Fruit fly (Drosophila melanogaster): Measurements from ENCODE around the gene CG4151.
A peak's percentile ranks its signal among the peaks of the same experiment; 100 is the strongest.

Gene CG4151

DNA sequence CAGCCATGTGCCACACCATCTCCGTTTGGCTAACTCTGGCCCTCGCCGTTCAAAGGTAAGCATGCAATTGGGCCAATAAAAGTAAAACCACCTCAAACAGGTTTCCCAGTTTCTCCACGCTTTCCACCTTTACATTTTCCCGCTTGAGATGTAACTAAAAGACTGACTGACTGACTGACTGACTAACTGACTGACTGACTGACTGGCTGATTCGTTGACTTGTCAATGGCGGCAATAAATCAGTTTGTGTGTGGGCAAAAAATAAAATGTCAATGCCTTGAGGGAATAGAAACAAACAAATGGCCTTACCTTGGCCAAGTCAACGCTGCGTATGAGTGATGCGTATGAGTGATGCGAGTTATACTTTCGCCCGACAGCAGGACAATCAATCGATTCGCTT, 13.9 kb upstream of the CG4151 start:
- no peak for TF ChIP-seq p53 (GFP tag; optimal IDR thresholded peaks at IDR 0.05)
- no peak for TF ChIP-seq CG32772 (GFP tag; IDR thresholded peaks at IDR 0.05)
- TF ChIP-seq CG8281 (tag; optimal IDR thresholded peaks at IDR 0.05): peak; percentile 91
- no peak for TF ChIP-seq CG4404 (GFP tag; IDR thresholded peaks at IDR 0.05)
- no peak for TF ChIP-seq bowl (GFP tag; IDR thresholded peaks at IDR 0.05)
- TF ChIP-seq fd3F (GFP tag; optimal IDR thresholded peaks at IDR 0.05): no peak
- no peak for TF ChIP-seq CG9817 (tag; optimal IDR thresholded peaks at IDR 0.05)

DNA sequence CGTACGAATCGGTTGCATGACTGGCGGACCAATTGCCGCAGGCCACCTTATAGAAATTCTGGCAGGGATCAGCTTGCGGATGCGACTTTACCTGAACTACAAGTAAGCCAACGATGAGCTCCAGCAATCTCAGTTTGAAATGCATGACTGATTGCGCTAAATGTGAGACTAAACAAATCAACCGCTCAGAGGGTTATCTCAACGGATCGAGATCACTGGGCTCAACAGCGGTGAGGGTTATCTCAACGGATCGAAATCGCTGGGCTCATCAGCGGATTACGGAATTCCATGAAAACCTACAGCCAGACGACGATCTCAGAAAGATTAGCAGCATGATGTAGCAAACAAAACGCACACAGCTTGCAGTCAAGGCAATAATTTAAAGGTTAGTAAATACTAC, 5.4 kb upstream of the CG4151 start, which contains the start of gene frma:
TSS of gene frma (minus strand) at position 152 of the 400 bp plus-strand sequence.
- TF ChIP-seq grau (tag; optimal IDR thresholded peaks at IDR 0.05) (no peak), CG4730 (GFP tag; IDR thresholded peaks at IDR 0.05) (no peak), Xbp1 (GFP tag; optimal IDR thresholded peaks at IDR 0.05) (no peak), bab2 (GFP tag; optimal IDR thresholded peaks at IDR 0.05) (no peak), CG12659 (GFP tag; optimal IDR thresholded peaks at IDR 0.05) (no peak), da (GFP tag; optimal IDR thresholded peaks at IDR 0.05) (no peak), Jarid2 (GFP tag; optimal IDR thresholded peaks at IDR 0.05) (no peak), CG10321 (GFP tag; IDR thresholded peaks at IDR 0.05) (no peak), CG5953 (GFP tag; IDR thresholded peaks at IDR 0.05) (no peak), CG18011 (GFP tag; optimal IDR thresholded peaks at IDR 0.05) (no peak), slou (GFP tag; optimal IDR thresholded peaks at IDR 0.05) (no peak), CG5180 (GFP tag; optimal IDR thresholded peaks at IDR 0.05) (no peak), h (optimal IDR thresholded peaks at IDR 0.05) (no peak), hth (optimal IDR thresholded peaks at IDR 0.05) (no peak), bbx (GFP tag; IDR thresholded peaks at IDR 0.05; ENCODE audit: partially characterized antibody) (no peak), CG3065 (GFP tag; optimal IDR thresholded peaks at IDR 0.05) (no peak), Kr (GFP tag; optimal IDR thresholded peaks at IDR 0.05) (no peak), CG7271 (tag; optimal IDR thresholded peaks at IDR 0.05) (no peak), kah (GFP tag; optimal IDR thresholded peaks at IDR 0.05) (no peak)

DNA sequence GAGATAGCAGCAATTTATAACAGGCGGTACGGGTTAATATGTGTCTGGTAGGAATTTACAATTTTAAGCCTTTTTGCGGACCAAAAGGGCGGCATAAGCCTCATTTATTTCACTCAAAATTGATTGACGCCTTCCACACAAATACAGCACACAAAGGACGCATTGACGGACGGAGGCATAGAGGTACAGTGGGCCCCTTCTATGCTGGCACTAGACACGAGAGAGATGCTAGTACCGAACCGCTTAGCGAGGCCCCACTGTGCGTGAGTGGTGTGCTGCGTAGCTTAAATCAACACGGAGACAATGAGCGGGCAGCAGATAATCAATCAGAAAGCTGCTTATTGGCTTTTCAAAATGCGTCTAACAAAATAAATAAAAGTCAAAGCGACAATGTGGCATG, 4.5 kb upstream of the CG4151 start:
- TF ChIP-seq Mes4 (GFP tag; optimal IDR thresholded peaks at IDR 0.05): no peak
- TF ChIP-seq Ets65A (GFP tag): peak; percentile 59

DNA sequence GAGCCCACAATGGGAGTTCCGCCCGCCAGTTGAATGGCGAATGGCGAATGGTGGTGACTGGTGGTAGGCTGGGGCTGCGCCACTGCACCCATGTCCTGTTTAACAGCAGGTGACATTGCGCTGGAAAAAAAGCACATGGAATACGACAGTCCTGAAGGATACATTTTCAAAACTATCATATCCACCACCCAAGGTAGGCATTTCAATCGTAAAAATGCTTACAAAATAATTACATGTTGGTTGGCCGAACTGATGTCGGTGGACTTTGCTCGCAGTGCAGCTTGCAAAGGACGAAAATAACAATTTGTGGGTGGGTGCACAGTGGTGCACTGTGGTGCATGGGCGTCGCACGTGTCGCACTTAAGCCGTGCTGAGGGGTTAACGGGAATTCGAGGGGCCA, 2.6 kb downstream of the CG4151 start:
- peak; percentile 60; the same call in 1 of the 2 replicates for TF ChIP-seq Drgx (GFP tag; IDR thresholded peaks at IDR 0.05)
- TF ChIP-seq da (GFP tag; optimal IDR thresholded peaks at IDR 0.05): no peak

DNA sequence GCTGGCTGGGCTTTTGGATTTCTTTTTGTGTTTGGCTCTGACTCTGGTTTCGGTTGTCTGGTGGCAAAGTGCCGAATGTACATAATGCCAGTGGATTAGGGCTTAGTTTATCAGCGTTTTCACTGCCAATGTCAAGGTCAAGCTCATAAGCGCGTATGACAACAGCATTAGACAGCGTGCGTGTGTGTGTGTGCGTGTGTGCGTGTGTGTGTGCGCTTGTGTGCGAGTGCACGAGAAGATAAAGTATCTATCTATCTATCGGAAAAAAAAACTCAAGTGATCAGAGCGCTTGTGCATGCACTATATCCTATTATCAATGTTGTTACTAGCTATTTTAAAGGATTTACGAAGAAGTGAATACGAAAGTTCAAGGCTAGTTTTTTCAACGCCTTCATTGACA, 9.9 kb downstream of the CG4151 start:
- TF ChIP-seq amos (GFP tag; IDR thresholded peaks at IDR 0.05; ENCODE audit: partially characterized antibody) (no peak), run (tag; optimal IDR thresholded peaks at IDR 0.05) (no peak), Hr39 (optimal IDR thresholded peaks at IDR 0.05) (peak; percentile 95)

DNA sequence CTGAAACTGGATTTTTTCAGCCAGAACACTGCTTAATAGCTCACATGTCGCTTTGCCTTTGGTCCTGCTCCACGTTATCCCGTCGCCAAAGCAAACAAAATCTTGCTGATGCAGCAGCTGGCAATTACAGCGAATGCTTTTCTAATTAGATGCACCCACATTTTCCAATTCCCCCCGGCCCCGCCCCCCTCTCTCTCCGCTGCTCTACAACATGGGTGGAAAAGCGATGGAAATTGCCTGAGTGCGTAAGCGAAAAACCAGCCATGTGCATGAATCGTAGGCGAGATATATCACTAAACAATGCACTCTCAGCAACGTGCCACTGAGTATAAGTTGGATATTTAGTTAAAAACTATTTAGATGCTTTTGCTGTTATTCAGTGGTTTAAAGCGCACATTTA, 13.9 kb downstream of the CG4151 start:
- no peak for TF ChIP-seq CG42726 (GFP tag; IDR thresholded peaks at IDR 0.05; ENCODE audit: partially characterized antibody)
- no peak for TF ChIP-seq btn (GFP tag; optimal IDR thresholded peaks at IDR 0.05)
- TF ChIP-seq da (GFP tag; optimal IDR thresholded peaks at IDR 0.05): no peak
- peak; percentile 61 for TF ChIP-seq Hr39 (optimal IDR thresholded peaks at IDR 0.05)
- no peak for TF ChIP-seq Myb (GFP tag; optimal IDR thresholded peaks at IDR 0.05)

Data from whole organism, embryonic.